Worm (Caenorhabditis elegans) whole organism, early embryonic: Measurements from ENCODE around the gene oig-8.

Experiments used
- B0310.2 ChIP-seq: sonication (generic microtip); optimal IDR thresholded peaks from 2 replicates; lab custom pipeline; 2016; ENCODE audit warnings: mild to moderate bottlenecking, missing genetic modification characterization, missing compliant biosample characterization
- F13C5.2 ChIP-seq: sonication (generic microtip); optimal IDR thresholded peaks from 2 replicates; lab custom pipeline; 2017; ENCODE audit warnings: mild to moderate bottlenecking, missing genetic modification characterization, inconsistent platforms, missing compliant biosample characterization
- aly-1 ChIP-seq: sonication (generic microtip); optimal IDR thresholded peaks from 2 replicates; lab custom pipeline; 2016; ENCODE audit warnings: missing genetic modification characterization, missing compliant biosample characterization
- ama-1 ChIP-seq: fragments of 150-350 bp; optimal IDR thresholded peaks from 2 replicates; lab custom pipeline; 2014
- ceh-13 ChIP-seq: fragments of 200-800 bp; sonication (Bioruptor generic); optimal IDR thresholded peaks from 2 replicates; lab custom pipeline; 2018; ENCODE audit warnings: mild to moderate bottlenecking, missing genetic modification characterization, missing compliant biosample characterization
- ceh-36 ChIP-seq: sonication (generic microtip); optimal IDR thresholded peaks from 2 replicates; lab custom pipeline; 2016; ENCODE audit warnings: missing genetic modification characterization, inconsistent platforms, missing compliant biosample characterization
- ets-7 ChIP-seq: sonication (generic microtip); optimal IDR thresholded peaks from 2 replicates; lab custom pipeline; 2016; ENCODE audit warnings: missing genotype, missing genetic modification characterization, missing compliant biosample characterization
- flt-1 ChIP-seq: fragments of 200-800 bp; sonication (Bioruptor generic); IDR thresholded peaks from 2 replicates; pipeline ENCODE4 v1.3.6; 2022; ENCODE audit warnings: missing genetic modification characterization, missing compliant biosample characterization
- hmbx-1 ChIP-seq: sonication (generic microtip); optimal IDR thresholded peaks from 2 replicates; lab custom pipeline; 2016; ENCODE audit warnings: mild to moderate bottlenecking, missing genetic modification characterization, missing compliant biosample characterization
- hmg-4 ChIP-seq: fragments of 200-800 bp; sonication (Bioruptor generic); optimal IDR thresholded peaks from 2 replicates; lab custom pipeline; 2018; ENCODE audit warnings: mild to moderate bottlenecking, missing genetic modification characterization, missing compliant biosample characterization
- hnd-1 ChIP-seq: sonication (generic microtip); optimal IDR thresholded peaks from 2 replicates; lab custom pipeline; 2016; ENCODE audit warnings: missing genetic modification characterization, missing compliant biosample characterization
- pes-1 ChIP-seq: fragments of 200-800 bp; sonication (Bioruptor generic); IDR thresholded peaks from 2 replicates; pipeline ENCODE4 v1.3.6; 2022; ENCODE audit warnings: missing genetic modification reagents, missing genetic modification characterization, missing compliant biosample characterization
- scrt-1 ChIP-seq: fragments of 200-800 bp; sonication (Bioruptor generic); IDR thresholded peaks from 2 replicates; pipeline ENCODE4 v1.3.6; 2022; ENCODE audit warnings: missing genetic modification characterization, missing compliant biosample characterization
- sea-1 ChIP-seq: fragments of 200-800 bp; sonication (Bioruptor generic); conservative IDR thresholded peaks from 2 replicates; pipeline ENCODE4 v1.3.6; 2022; ENCODE audit warnings: missing genetic modification characterization, missing compliant biosample characterization
- tbx-11 ChIP-seq: fragments of 200-800 bp; sonication (Bioruptor generic); IDR thresholded peaks from 2 replicates; pipeline ENCODE4 v1.3.6; 2022; ENCODE audit warnings: missing genetic modification characterization, missing compliant biosample characterization
- tbx-37 ChIP-seq: fragments of 200-800 bp; sonication (Bioruptor generic); conservative IDR thresholded peaks from 2 replicates; pipeline ENCODE4 v1.3.6; 2022; ENCODE audit warnings: missing genetic modification reagents, missing genetic modification characterization, missing compliant biosample characterization
- tra-4 ChIP-seq: sonication (generic microtip); optimal IDR thresholded peaks from 2 replicates; lab custom pipeline; 2017; ENCODE audit warnings: missing genetic modification characterization, missing compliant biosample characterization

The oig-8 gene

DNA sequence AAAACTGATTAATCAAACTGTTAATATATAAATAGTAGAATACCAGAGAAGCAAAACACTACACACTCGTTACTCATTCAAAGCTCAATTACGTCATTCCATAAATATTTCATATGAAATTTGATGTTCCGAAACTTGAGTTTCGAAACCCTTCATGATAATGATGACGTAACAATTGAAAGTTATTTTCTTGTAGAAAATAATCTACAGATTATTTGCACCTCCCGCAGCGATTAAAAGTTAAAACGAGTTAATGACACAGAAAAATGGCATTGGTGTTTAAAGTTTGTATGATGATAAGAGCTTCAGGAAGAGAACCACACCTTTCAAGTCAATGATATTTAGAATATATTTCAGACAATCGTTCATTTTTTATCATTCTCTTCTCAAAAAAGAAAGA lies 25.0 kb upstream of the oig-8 start, which contains the start of gene H43E16.1:
H43E16.1 (plus strand) TSS at position 375 of the 400 bp plus-strand sequence.
- TF ChIP-seq aly-1 (no peak), B0310.2 (tag; lab: Kevin White, UChicago) (no peak), ceh-13 (no peak), tbx-37 (GFP tag; lab: Robert Waterston, UW) (no peak), hnd-1 (no peak), hmbx-1 (no peak), ama-1 (lab: Kevin White, UChicago) (no peak), sea-1 (GFP tag; lab: Robert Waterston, UW) (no peak), pes-1 (no peak), tbx-11 (GFP tag; lab: Robert Waterston, UW) (no peak), ceh-36 (no peak), tra-4 (no peak)

ce11 chrII:6668496-6668895 lies 19.6 kb upstream of the oig-8 start:
- TF ChIP-seq hmg-4 (GFP tag; lab: Kevin White, UChicago) = no peak

DNA sequence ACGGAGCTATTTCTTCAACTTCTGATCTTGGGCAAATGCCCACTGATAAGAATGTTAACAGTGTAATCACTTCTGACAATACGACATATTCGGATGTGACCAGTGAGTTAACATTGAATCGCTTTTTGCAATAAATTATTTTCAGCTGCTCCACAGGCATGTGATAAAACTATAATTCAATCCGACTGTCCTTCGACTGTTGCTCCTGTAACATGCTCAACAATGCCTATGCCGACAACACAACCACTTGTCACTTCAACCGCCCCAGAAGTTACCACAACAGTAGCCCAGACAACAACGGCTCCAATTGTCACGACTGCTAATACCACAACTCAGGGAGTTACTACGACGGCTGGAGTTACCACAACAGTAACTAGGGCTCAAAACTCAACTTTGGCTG lies 18.6 kb upstream of the oig-8 start:
- TF ChIP-seq tbx-37 (GFP tag; lab: Robert Waterston, UW) (no peak), ama-1 (lab: Kevin White, UChicago) (no peak), ets-7 (tag; lab: Kevin White, UChicago) (no peak), ceh-13 (no peak), F13C5.2 (tag; lab: Kevin White, UChicago) (no peak), scrt-1 (no peak), B0310.2 (tag; lab: Kevin White, UChicago) (no peak), hmbx-1 (no peak), flt-1 (no peak), pes-1 (no peak), hnd-1 (no peak), tra-4 (no peak), sea-1 (GFP tag; lab: Robert Waterston, UW) (no peak), hmg-4 (GFP tag; lab: Kevin White, UChicago) (no peak), aly-1 (no peak), ceh-36 (no peak), tbx-11 (GFP tag; lab: Robert Waterston, UW) (no peak)

ce11 chrII:6666598-6666997 lies 17.7 kb upstream of the oig-8 start, which contains the start of gene T19D12.1:
Gene T19D12.1, plus strand, starts transcription at chrII:6666898.
- no peak for TF ChIP-seq scrt-1
- no peak for TF ChIP-seq aly-1
- TF ChIP-seq tbx-11 (GFP tag; lab: Robert Waterston, UW) = no peak
- no peak for TF ChIP-seq flt-1
- no peak for TF ChIP-seq pes-1
- TF ChIP-seq tra-4 = no peak
- no peak for TF ChIP-seq hmbx-1
- TF ChIP-seq ama-1 (lab: Kevin White, UChicago) = no peak
- TF ChIP-seq tbx-37 (GFP tag; lab: Robert Waterston, UW) = no peak
- TF ChIP-seq ceh-36 = no peak
- TF ChIP-seq hnd-1 = no peak
- no peak for TF ChIP-seq sea-1 (GFP tag; lab: Robert Waterston, UW)
- TF ChIP-seq hmg-4 (GFP tag; lab: Kevin White, UChicago) = no peak
- no peak for TF ChIP-seq ets-7 (tag; lab: Kevin White, UChicago)
- no peak for TF ChIP-seq F13C5.2 (tag; lab: Kevin White, UChicago)

DNA sequence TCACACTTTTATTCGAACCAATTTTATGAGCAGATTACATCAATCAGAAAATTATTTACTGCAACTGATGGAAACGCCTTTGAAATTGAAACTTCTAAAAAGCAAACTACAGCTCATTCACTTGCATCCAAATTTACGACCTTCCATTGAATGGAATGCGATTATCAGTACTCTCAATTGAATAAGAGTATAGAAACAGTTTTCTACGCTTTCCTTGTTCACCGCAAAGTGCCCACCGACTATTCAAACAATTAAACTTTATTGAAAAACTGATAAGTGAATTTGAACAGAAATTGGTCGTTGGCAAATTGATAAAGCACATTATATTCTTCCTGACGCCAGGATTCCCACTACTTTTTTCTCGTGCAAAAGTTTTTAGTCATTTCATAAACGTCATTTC lies 17.0 kb upstream of the oig-8 start:
- TF ChIP-seq hnd-1 = no peak
- TF ChIP-seq pes-1 = no peak
- no peak for TF ChIP-seq ets-7 (tag; lab: Kevin White, UChicago)
- no peak for TF ChIP-seq ama-1 (lab: Kevin White, UChicago)
- TF ChIP-seq F13C5.2 (tag; lab: Kevin White, UChicago) = no peak
- no peak for TF ChIP-seq aly-1
- TF ChIP-seq tra-4 = no peak
- TF ChIP-seq tbx-37 (GFP tag; lab: Robert Waterston, UW) = no peak
- TF ChIP-seq tbx-11 (GFP tag; lab: Robert Waterston, UW) = no peak
- TF ChIP-seq hmg-4 (GFP tag; lab: Kevin White, UChicago) = no peak
- no peak for TF ChIP-seq hmbx-1
- TF ChIP-seq ceh-13 = no peak
- no peak for TF ChIP-seq flt-1
- no peak for TF ChIP-seq scrt-1
- TF ChIP-seq sea-1 (GFP tag; lab: Robert Waterston, UW) = no peak
- TF ChIP-seq ceh-36 = no peak
- TF ChIP-seq B0310.2 (tag; lab: Kevin White, UChicago) = no peak

DNA sequence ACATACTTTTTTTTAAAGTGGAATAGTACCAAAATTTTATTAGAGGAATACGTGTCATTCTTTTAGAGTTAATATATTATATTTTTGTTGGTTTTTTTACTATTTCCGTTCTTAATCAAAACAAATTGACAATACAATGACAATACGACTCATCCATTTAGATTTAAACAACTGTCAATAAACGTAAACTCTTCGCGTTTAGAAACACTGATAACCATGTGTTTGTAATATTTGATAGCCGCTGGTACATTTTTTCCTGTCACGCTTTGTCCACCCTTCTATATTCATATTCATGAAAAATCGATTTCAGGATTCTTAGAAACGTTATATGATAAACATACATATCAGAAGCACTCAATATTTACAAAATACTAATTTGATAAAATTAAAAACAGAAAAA lies 14.9 kb upstream of the oig-8 start:
- TF ChIP-seq ama-1 (lab: Kevin White, UChicago) = no peak
- TF ChIP-seq ets-7 (tag; lab: Kevin White, UChicago) = no peak
- no peak for TF ChIP-seq B0310.2 (tag; lab: Kevin White, UChicago)
- no peak for TF ChIP-seq F13C5.2 (tag; lab: Kevin White, UChicago)

DNA sequence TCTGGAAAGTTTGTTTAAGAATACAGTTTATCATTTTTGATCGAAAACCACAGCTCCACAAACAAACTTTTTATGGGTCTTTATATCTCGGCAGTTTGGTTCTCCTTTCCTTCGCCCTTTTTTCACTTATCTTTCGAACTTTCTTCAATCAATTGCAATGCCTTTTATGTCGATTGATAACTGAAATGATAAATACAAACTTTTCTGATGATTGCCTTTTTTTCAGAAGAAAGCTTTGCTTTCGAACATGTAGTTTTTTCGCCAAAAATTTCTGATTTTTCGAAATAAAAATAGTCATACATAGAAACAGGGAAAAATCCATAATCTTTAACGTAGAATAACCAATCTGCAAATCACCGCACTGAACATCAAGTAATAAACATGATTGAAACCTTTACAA lies 12.3 kb upstream of the oig-8 start, which contains the start of gene T19D12.2:
T19D12.2 (plus strand) TSS at position 125 of the 400 bp plus-strand sequence.
- TF ChIP-seq pes-1 (no peak), ceh-36 (no peak), aly-1 (no peak), hmbx-1 (no peak), ets-7 (tag; lab: Kevin White, UChicago) (no peak), sea-1 (GFP tag; lab: Robert Waterston, UW) (no peak)

ce11 chrII:6658766-6659165 lies 9.8 kb upstream of the oig-8 start, which contains the start of gene T19D12.10:
Gene T19D12.10, minus strand, starts transcription at chrII:6658866.
- TF ChIP-seq aly-1 = no peak
- TF ChIP-seq tbx-37 (GFP tag; lab: Robert Waterston, UW) = no peak
- no peak for TF ChIP-seq flt-1
- no peak for TF ChIP-seq tbx-11 (GFP tag; lab: Robert Waterston, UW)
- TF ChIP-seq hnd-1 = no peak
- no peak for TF ChIP-seq ets-7 (tag; lab: Kevin White, UChicago)
- no peak for TF ChIP-seq pes-1
- TF ChIP-seq ceh-36 = no peak
- TF ChIP-seq tra-4 = no peak
- no peak for TF ChIP-seq scrt-1
- TF ChIP-seq B0310.2 (tag; lab: Kevin White, UChicago) = no peak
- no peak for TF ChIP-seq hmg-4 (GFP tag; lab: Kevin White, UChicago)
- TF ChIP-seq ceh-13 = no peak
- no peak for TF ChIP-seq sea-1 (GFP tag; lab: Robert Waterston, UW)
